Fruit fly (Drosophila melanogaster): Measurements from ENCODE around the gene Axs.

Gene Axs

dm6 chrX:16670691-16671481 lies 12.8 kb downstream of the Axs start (continued):
- TF ChIP-seq ham (GFP tag; IDR thresholded peaks at IDR 0.05) (no peak), CG7556 (GFP tag; optimal IDR thresholded peaks at IDR 0.05) (peak; percentile 20), jigr1 (GFP tag; IDR thresholded peaks at IDR 0.05) (no peak), sr (GFP tag; IDR thresholded peaks at IDR 0.05) (no peak), eyg (GFP tag; optimal IDR thresholded peaks at IDR 0.05) (no peak), CG30020 (tag; optimal IDR thresholded peaks at IDR 0.05) (no peak), tll (GFP tag; optimal IDR thresholded peaks at IDR 0.05) (no peak), CG16779 (GFP tag; IDR thresholded peaks at IDR 0.05) (no peak), insv (GFP tag; optimal IDR thresholded peaks at IDR 0.05) (no peak), Myb (GFP tag; optimal IDR thresholded peaks at IDR 0.05) (no peak), knrl (GFP tag; IDR thresholded peaks at IDR 0.05; ENCODE audit: partially characterized antibody) (no peak), CG1792 (GFP tag; optimal IDR thresholded peaks at IDR 0.05) (no peak), salm (tag; optimal IDR thresholded peaks at IDR 0.05) (no peak), CG11085 (GFP tag; IDR thresholded peaks at IDR 0.05) (no peak), sqz (GFP tag; optimal IDR thresholded peaks at IDR 0.05) (no peak), Jarid2 (GFP tag; optimal IDR thresholded peaks at IDR 0.05) (no peak), CG8089 (GFP tag; optimal IDR thresholded peaks at IDR 0.05) (no peak), Dip3 (GFP tag; optimal IDR thresholded peaks at IDR 0.05) (peak; percentile 8), CG10979 (tag; optimal IDR thresholded peaks at IDR 0.05) (no peak), cwo (GFP tag; optimal IDR thresholded peaks at IDR 0.05) (peak; percentile 16), CG31441 (GFP tag; IDR thresholded peaks at IDR 0.05) (peak; percentile 18; the same call in 1 of the 2 replicates), pho (GFP tag; optimal IDR thresholded peaks at IDR 0.05) (no peak), CG17186 (GFP tag; optimal IDR thresholded peaks at IDR 0.05) (no peak), corto (GFP tag; optimal IDR thresholded peaks at IDR 0.05) (no peak), CG3407 (GFP tag; optimal IDR thresholded peaks at IDR 0.05) (no peak), jing (GFP tag; optimal IDR thresholded peaks at IDR 0.05) (no peak), Nf-YC (tag; optimal IDR thresholded peaks at IDR 0.05) (no peak), CG18476 (GFP tag; optimal IDR thresholded peaks at IDR 0.05) (no peak), CG12391 (tag; optimal IDR thresholded peaks at IDR 0.05) (peak; percentile 20), CG14667 (GFP tag; IDR thresholded peaks at IDR 0.05) (0 out of 2 replicates have a peak, but pooled peaks have one; percentile 17), CG4854 (GFP tag; optimal IDR thresholded peaks at IDR 0.05) (no peak), MESR4 (GFP tag; optimal IDR thresholded peaks at IDR 0.05) (no peak), ken (GFP tag; IDR thresholded peaks at IDR 0.05) (0 out of 3 replicates have a peak, but pooled peaks have one; percentile 10), Deaf1 (tag; optimal IDR thresholded peaks at IDR 0.05) (no peak), Hand (GFP tag; optimal IDR thresholded peaks at IDR 0.05) (peak; percentile 10), CHES-1-like (GFP tag; optimal IDR thresholded peaks at IDR 0.05) (peak; percentile 8), nmo (GFP tag; optimal IDR thresholded peaks at IDR 0.05) (peak; percentile 26), mirr (GFP tag; optimal IDR thresholded peaks at IDR 0.05) (no peak), CG14441 (GFP tag; IDR thresholded peaks at IDR 0.05) (peak; percentile 50), kay (GFP tag; optimal IDR thresholded peaks at IDR 0.05) (no peak), zfh2 (GFP tag; optimal IDR thresholded peaks at IDR 0.05) (peak; percentile 38), kni (GFP tag; optimal IDR thresholded peaks at IDR 0.05) (no peak), CG3838 (GFP tag; optimal IDR thresholded peaks at IDR 0.05) (no peak), CG17361 (GFP tag; IDR thresholded peaks at IDR 0.05) (no peak), CG13624 (GFP tag; optimal IDR thresholded peaks at IDR 0.05) (no peak), D19B (GFP tag; optimal IDR thresholded peaks at IDR 0.05) (no peak), CG14860 (GFP tag; IDR thresholded peaks at IDR 0.05; ENCODE audit: partially characterized antibody) (no peak), Gsc (GFP tag; IDR thresholded peaks at IDR 0.05) (no peak), inv (GFP tag; IDR thresholded peaks at IDR 0.05; ENCODE audit: partially characterized antibody) (no peak)

Data from whole organism, embryonic.